Fruit fly (Drosophila melanogaster): ENCODE measurements around the gene Drsl6.

Drsl6 gene

dm6 chr3L:3301171-3301738 lies 35.0 kb downstream of the Drsl6 start (continued):
- TF ChIP-seq chm (GFP tag; IDR thresholded peaks at IDR 0.05) (peak; percentile 90), nau (GFP tag; optimal IDR thresholded peaks at IDR 0.05) (peak; percentile 88), sisA (GFP tag; IDR thresholded peaks at IDR 0.05) (peak; percentile 88), Dll (GFP tag; IDR thresholded peaks at IDR 0.05; ENCODE audit: partially characterized antibody) (no peak), Vsx1 (GFP tag; optimal IDR thresholded peaks at IDR 0.05) (peak; percentile 72), CG43689 (GFP tag; IDR thresholded peaks at IDR 0.05) (peak; percentile 88), sob (GFP tag; IDR thresholded peaks at IDR 0.05) (peak; percentile 94), sens-2 (GFP tag; IDR thresholded peaks at IDR 0.05) (peak; percentile 90), CG12155 (GFP tag; optimal IDR thresholded peaks at IDR 0.05) (peak; percentile 84), CG18764 (GFP tag; optimal IDR thresholded peaks at IDR 0.05) (peak; percentile 85), nmo (GFP tag; optimal IDR thresholded peaks at IDR 0.05) (peak; percentile 93), stc (GFP tag; IDR thresholded peaks at IDR 0.05) (peak; percentile 95), CG15601 (tag; optimal IDR thresholded peaks at IDR 0.05) (peak; percentile 88), CG3065 (GFP tag; optimal IDR thresholded peaks at IDR 0.05) (peak; percentile 69), kah (GFP tag; optimal IDR thresholded peaks at IDR 0.05) (peak; percentile 82), Hsf (GFP tag; optimal IDR thresholded peaks at IDR 0.05) (peak; percentile 93), gsb-n (tag; optimal IDR thresholded peaks at IDR 0.05) (peak; percentile 88), lbe (GFP tag; optimal IDR thresholded peaks at IDR 0.05) (peak; percentile 42), B-H1 (GFP tag; IDR thresholded peaks at IDR 0.05) (peak; percentile 79), sens (GFP tag) (peak; percentile 99), Mad (GFP tag; optimal IDR thresholded peaks at IDR 0.05) (peak; percentile 86), row (GFP tag; IDR thresholded peaks at IDR 0.05) (peak; percentile 96), Gsc (GFP tag; IDR thresholded peaks at IDR 0.05) (peak; percentile 58; the same call in 1 of the 2 replicates), trem (tag; optimal IDR thresholded peaks at IDR 0.05) (peak; percentile 87), Usf (GFP tag; optimal IDR thresholded peaks at IDR 0.05) (peak; percentile 62), repo (GFP tag; optimal IDR thresholded peaks at IDR 0.05) (peak; percentile 73), CG1603 (tag; optimal IDR thresholded peaks at IDR 0.05) (peak; percentile 85), CG18619 (GFP tag; optimal IDR thresholded peaks at IDR 0.05) (peak; percentile 83), nom (GFP tag; optimal IDR thresholded peaks at IDR 0.05) (no peak), wor (GFP tag; IDR thresholded peaks at IDR 0.05) (peak; percentile 89), prd (optimal IDR thresholded peaks at IDR 0.05) (no peak), prd (GFP tag; IDR thresholded peaks at IDR 0.05) (peak; percentile 91), CG16779 (GFP tag; IDR thresholded peaks at IDR 0.05) (peak; percentile 61; the same call in 1 of the 2 replicates), CG18262 (tag; optimal IDR thresholded peaks at IDR 0.05) (peak; percentile 94), zfh2 (GFP tag; optimal IDR thresholded peaks at IDR 0.05) (peak; percentile 74), CoRest (tag; optimal IDR thresholded peaks at IDR 0.05) (peak; percentile 93), slp2 (GFP tag; optimal IDR thresholded peaks at IDR 0.05) (peak; percentile 84), CG18011 (GFP tag; optimal IDR thresholded peaks at IDR 0.05) (peak; percentile 74), danr (GFP tag; IDR thresholded peaks at IDR 0.05) (peak; percentile 75), CG7928 (GFP tag; optimal IDR thresholded peaks at IDR 0.05) (peak; percentile 29), insv (GFP tag; optimal IDR thresholded peaks at IDR 0.05) (peak in 1 of 2 experiments; percentile 27), Adf1 (GFP tag; IDR thresholded peaks at IDR 0.05) (peak; percentile 77), pnt (GFP tag; optimal IDR thresholded peaks at IDR 0.05) (peak; percentile 88), Kr (GFP tag; optimal IDR thresholded peaks at IDR 0.05) (no peak), Med (GFP tag) (peak; percentile 98), B-H2 (GFP tag; optimal IDR thresholded peaks at IDR 0.05) (peak; percentile 51), usp (GFP tag; optimal IDR thresholded peaks at IDR 0.05) (no peak), ci (GFP tag; IDR thresholded peaks at IDR 0.05) (peak; percentile 94), Mrtf (GFP tag; IDR thresholded peaks at IDR 0.05) (peak; percentile 86), CG13624 (GFP tag; optimal IDR thresholded peaks at IDR 0.05) (peak; percentile 91), Ssrp (tag; optimal IDR thresholded peaks at IDR 0.05) (peak; percentile 87)

All from whole organism, embryonic.